Fruit fly (Drosophila melanogaster): ENCODE results near the gene LManI.

The LManI gene

dm6 chr2L:10442048-10442790 is 14.8 kb downstream of the LManI start, which contains the start of gene loh (continued):
- TF ChIP-seq CG5180 (GFP tag; optimal IDR thresholded peaks at IDR 0.05) (peak; percentile 65), CG9932 (GFP tag; IDR thresholded peaks at IDR 0.05) (no peak), Bgb (GFP tag; IDR thresholded peaks at IDR 0.05; ENCODE audit: partially characterized antibody) (no peak), Asciz (GFP tag; optimal IDR thresholded peaks at IDR 0.05) (peak; percentile 60), lmd (GFP tag; IDR thresholded peaks at IDR 0.05) (no peak), CG12299 (tag; optimal IDR thresholded peaks at IDR 0.05) (peak; percentile 42), BEAF-32 (GFP tag; optimal IDR thresholded peaks at IDR 0.05) (no peak), Neu2 (GFP tag; optimal IDR thresholded peaks at IDR 0.05; ENCODE audit: borderline replicate concordance) (no peak), ewg (GFP tag; optimal IDR thresholded peaks at IDR 0.05) (peak; percentile 50), CG15696 (tag; optimal IDR thresholded peaks at IDR 0.05) (peak; percentile 10), Fer1 (GFP tag; optimal IDR thresholded peaks at IDR 0.05) (peak; percentile 51), gce (GFP tag; IDR thresholded peaks at IDR 0.05) (no peak), onecut (GFP tag; IDR thresholded peaks at IDR 0.05) (0 out of 2 replicates have a peak, but pooled peaks have one; percentile 28), dmrt99B (tag; optimal IDR thresholded peaks at IDR 0.05) (peak; percentile 64), Abd-B (GFP tag; optimal IDR thresholded peaks at IDR 0.05) (no peak), CG8388 (GFP tag; optimal IDR thresholded peaks at IDR 0.05) (peak; percentile 51), CG30431 (GFP tag; optimal IDR thresholded peaks at IDR 0.05) (no peak), Antp (GFP tag; optimal IDR thresholded peaks at IDR 0.05) (no peak), hb (GFP tag; IDR thresholded peaks at IDR 0.05; ENCODE audit: partially characterized antibody) (no peak), fru (optimal IDR thresholded peaks at IDR 0.05) (no peak), Adf1 (GFP tag; IDR thresholded peaks at IDR 0.05) (no peak), CG15601 (tag; optimal IDR thresholded peaks at IDR 0.05) (peak; percentile 56), Sox100B (GFP tag; optimal IDR thresholded peaks at IDR 0.05) (peak; percentile 85), CG14965 (GFP tag; optimal IDR thresholded peaks at IDR 0.05; ENCODE audit: borderline replicate concordance) (no peak), Ets65A (GFP tag) (peak; percentile 0), CG12769 (tag; optimal IDR thresholded peaks at IDR 0.05) (peak; percentile 24), pzg (GFP tag; optimal IDR thresholded peaks at IDR 0.05) (no peak), CoRest (tag; optimal IDR thresholded peaks at IDR 0.05) (peak; percentile 73), salm (tag; optimal IDR thresholded peaks at IDR 0.05) (peak; percentile 46), Sox102F (GFP tag; optimal IDR thresholded peaks at IDR 0.05) (no peak), Oli (tag; optimal IDR thresholded peaks at IDR 0.05) (peak; percentile 74), Gsc (GFP tag; IDR thresholded peaks at IDR 0.05) (no peak), CG7357 (GFP tag; IDR thresholded peaks at IDR 0.05) (no peak), CG31441 (GFP tag; IDR thresholded peaks at IDR 0.05) (peak; percentile 79), CG6175 (GFP tag; IDR thresholded peaks at IDR 0.05) (no peak), CG10462 (GFP tag; optimal IDR thresholded peaks at IDR 0.05) (no peak), chm (GFP tag; IDR thresholded peaks at IDR 0.05) (no peak), MBD-R2 (GFP tag; IDR thresholded peaks at IDR 0.05) (no peak), CG12071 (GFP tag; optimal IDR thresholded peaks at IDR 0.05) (no peak), gro (GFP tag; optimal IDR thresholded peaks at IDR 0.05) (no peak), ems (GFP tag; optimal IDR thresholded peaks at IDR 0.05) (no peak), schlank (tag; optimal IDR thresholded peaks at IDR 0.05) (no peak), Stat92E (GFP tag; optimal IDR thresholded peaks at IDR 0.05) (no peak), pfk (GFP tag; optimal IDR thresholded peaks at IDR 0.05) (no peak), CG15269 (tag; optimal IDR thresholded peaks at IDR 0.05) (peak; percentile 43), CG3281 (GFP tag; optimal IDR thresholded peaks at IDR 0.05) (peak; percentile 50), CG5953 (GFP tag; IDR thresholded peaks at IDR 0.05) (no peak), zfh1 (GFP tag; IDR thresholded peaks at IDR 0.05) (0 out of 3 replicates have a peak, but pooled peaks have one; percentile 40), stc (GFP tag; IDR thresholded peaks at IDR 0.05) (0 out of 2 replicates have a peak, but pooled peaks have one; percentile 39)

Data from whole organism, embryonic.